Worm (Caenorhabditis elegans) whole organism, L1 larva: Measurements from ENCODE around the gene C34B4.3.

Experiments used
- C34B4.2 ChIP-seq: sonication (generic microtip); optimal IDR thresholded peaks from 2 replicates; lab custom pipeline; 2017; ENCODE audit warnings: mild to moderate bottlenecking, missing genetic modification characterization, missing compliant biosample characterization
- nhr-11 ChIP-seq: fragments of 150-350 bp; optimal IDR thresholded peaks from 2 replicates; lab custom pipeline; 2014; ENCODE audit warnings: missing biosample characterization, missing genetic modification characterization
- nhr-12 ChIP-seq: sonication (generic microtip); optimal IDR thresholded peaks from 2 replicates; lab custom pipeline; 2017; ENCODE audit warnings: missing biosample characterization, missing genetic modification characterization
- nhr-237 ChIP-seq: fragments of 150-350 bp; optimal IDR thresholded peaks from 2 replicates; lab custom pipeline; 2014; ENCODE audit warnings: missing biosample characterization, missing genetic modification characterization
- nhr-85 ChIP-seq: sonication (generic microtip); peaks from one replicate; lab custom pipeline; 2016; ENCODE audit warnings: missing genetic modification characterization, inconsistent platforms, missing compliant biosample characterization
- unc-62 ChIP-seq: fragments of 150-350 bp; optimal IDR thresholded peaks from 2 replicates; lab custom pipeline; 2014; ENCODE audit warnings: missing biosample characterization, missing genetic modification reagents, missing genetic modification characterization
- zip-4 ChIP-seq: fragments of 200-800 bp; sonication (Bioruptor generic); optimal IDR thresholded peaks from 2 replicates; lab custom pipeline; 2018; ENCODE audit warnings: mild to moderate bottlenecking, missing genetic modification characterization, moderate library complexity, missing compliant biosample characterization

- TF ChIP-seq C34B4.2 (tag; lab: Kevin White, UChicago), result no peak
- no peak for TF ChIP-seq nhr-85
- no peak for TF ChIP-seq nhr-11 (tag; lab: Kevin White, UChicago)
- no peak for TF ChIP-seq nhr-237 (tag; lab: Kevin White, UChicago)
- TF ChIP-seq zip-4, result no peak
- no peak for TF ChIP-seq unc-62 (GFP tag; lab: Kevin White, UChicago)
- TF ChIP-seq nhr-12 (tag; lab: Kevin White, UChicago), result no peak
Measured at ce11 chrV:13075432-13075831, 4.5 kb upstream of the C34B4.3 start.
